Fruit fly (Drosophila melanogaster) whole organism: ENCODE results near the gene CG14362.

Source experiments
- pan ChIP-seq: fragments of >200 bp; optimal IDR thresholded peaks from 2 replicates; lab custom pipeline; 2017
- usp ChIP-seq: fragments of >200 bp; optimal IDR thresholded peaks from 2 replicates; lab custom pipeline; 2017; ENCODE audit warnings: missing biosample characterization, missing genetic modification characterization, mixed read lengths

- TF ChIP-seq usp (GFP tag; lab: Kevin White, UChicago) (no peak), pan (no peak)
Observed at dm6 chr3R:13847289-13847688, 8.0 kb downstream of the CG14362 start.
